Fruit fly (Drosophila melanogaster) whole organism, pupa: ENCODE measurements around the gene eIF4G1.

ENCODE experiments used
- CG10348 ChIP-seq: fragments of 200-800 bp; sonication (Bioruptor generic); IDR thresholded peaks from 2 replicates; pipeline ENCODE4 v1.3.6; 2022; ENCODE audit warnings: missing biosample characterization, missing genetic modification characterization
- CG13204 ChIP-seq: fragments of 200-800 bp; sonication (Bioruptor generic); optimal IDR thresholded peaks from 2 replicates; lab custom pipeline; 2018; ENCODE audit warnings: missing biosample characterization, mild to moderate bottlenecking, missing genetic modification characterization, moderate library complexity
- CG14655 ChIP-seq: fragments of 200-800 bp; sonication (Bioruptor generic); optimal IDR thresholded peaks from 3 replicates; lab custom pipeline; 2017; ENCODE audit warnings: mild to moderate bottlenecking, missing biosample characterization, missing genetic modification reagents, missing genetic modification characterization
- CG15710 ChIP-seq: fragments of 200-800 bp; sonication (Bioruptor generic); optimal IDR thresholded peaks from 2 replicates; lab custom pipeline; 2018; ENCODE audit warnings: missing biosample characterization, mild to moderate bottlenecking, missing genetic modification characterization, moderate library complexity
- CG17806 ChIP-seq: fragments of 200-800 bp; sonication (Bioruptor generic); optimal IDR thresholded peaks from 2 replicates; lab custom pipeline; 2018; ENCODE audit warnings: missing biosample characterization, mild to moderate bottlenecking, missing genetic modification characterization, moderate library complexity
- CG4496 ChIP-seq: fragments of 200-800 bp; sonication (Bioruptor generic); IDR thresholded peaks from 3 replicates; pipeline ENCODE4 v1.3.6; 2022; ENCODE audit warnings: missing biosample characterization, missing genetic modification characterization
- CG8301 ChIP-seq: fragments of 200-800 bp; sonication (Bioruptor generic); optimal IDR thresholded peaks from 2 replicates; lab custom pipeline; 2018; ENCODE audit warnings: missing biosample characterization, mild to moderate bottlenecking, missing genetic modification characterization
- CG9948 ChIP-seq: fragments of 200-800 bp; sonication (Bioruptor generic); optimal IDR thresholded peaks from 2 replicates; lab custom pipeline; 2018; ENCODE audit warnings: missing biosample characterization, mild to moderate bottlenecking, missing genetic modification characterization, moderate library complexity
- D1 ChIP-seq: fragments of 200-800 bp; sonication (Bioruptor generic); optimal IDR thresholded peaks from 2 replicates; lab custom pipeline; 2018; ENCODE audit warnings: missing biosample characterization, mild to moderate bottlenecking, missing genetic modification characterization, moderate library complexity
- Ets98B ChIP-seq: fragments of 200-800 bp; sonication (Bioruptor generic); IDR thresholded peaks from 2 replicates; pipeline ENCODE4 v1.3.6; 2022; ENCODE audit warnings: missing biosample characterization, missing genetic modification characterization
- Pif1A ChIP-seq: fragments of 200-800 bp; sonication (Bioruptor generic); optimal IDR thresholded peaks from 3 replicates; lab custom pipeline; 2016; ENCODE audit warnings: missing biosample characterization, missing genetic modification characterization
- Snoo ChIP-seq: fragments of 200-800 bp; sonication (Bioruptor generic); optimal IDR thresholded peaks from 3 replicates; lab custom pipeline; 2017; ENCODE audit warnings: missing biosample characterization, mild to moderate bottlenecking, missing genetic modification characterization, inconsistent platforms
- fd96Ca ChIP-seq: fragments of 200-800 bp; sonication (Bioruptor generic); IDR thresholded peaks from 3 replicates; pipeline ENCODE4 v1.3.6; 2022; ENCODE audit warnings: missing biosample characterization, missing genetic modification characterization
- gl ChIP-seq: fragments of 200-800 bp; sonication (Bioruptor generic); optimal IDR thresholded peaks from 2 replicates; lab custom pipeline; 2018; ENCODE audit warnings: missing biosample characterization, mild to moderate bottlenecking, missing genetic modification characterization
- rn ChIP-seq: fragments of 200-800 bp; sonication (Bioruptor generic); IDR thresholded peaks from 2 replicates; pipeline ENCODE4 v1.3.6; 2022; ENCODE audit warnings: missing biosample characterization, missing genetic modification characterization

eIF4G1 gene

DNA sequence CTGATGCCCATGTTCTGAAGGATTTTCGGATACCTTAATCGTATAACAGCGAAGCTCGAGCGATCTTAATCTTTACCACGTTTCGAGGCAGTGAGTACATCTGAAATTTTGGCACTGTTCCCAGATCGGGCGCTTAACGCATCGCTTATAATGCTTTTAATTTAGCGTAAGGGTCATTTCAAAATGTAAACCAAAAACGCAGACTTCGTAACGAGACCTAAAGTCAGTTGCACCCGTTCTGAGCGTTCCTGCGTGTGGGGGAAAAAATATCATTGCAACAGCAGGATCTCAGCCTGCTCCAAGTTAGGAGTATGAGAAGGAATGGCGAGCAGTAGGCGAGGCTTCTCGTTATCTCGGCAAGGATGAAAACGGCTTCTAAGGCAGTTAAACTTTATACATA, 62.6 kb downstream of the eIF4G1 start:
- TF ChIP-seq CG15710 (tag; lab: Kevin White, UChicago) (no peak), CG10348 (GFP tag; lab: Robert Waterston, UW) (no peak), Pif1A (no peak), CG4496 (no peak), rn (GFP tag; lab: Robert Waterston, UW) (no peak), gl (no peak), CG13204 (GFP tag; lab: Kevin White, UChicago) (no peak), CG14655 (GFP tag; lab: Kevin White, UChicago) (no peak), D1 (tag; lab: Kevin White, UChicago) (no peak), CG17806 (no peak), Ets98B (GFP tag; lab: Robert Waterston, UW) (no peak), CG8301 (tag; lab: Kevin White, UChicago) (no peak), CG9948 (tag; lab: Kevin White, UChicago) (no peak), fd96Ca (GFP tag; lab: Robert Waterston, UW) (no peak)

dm6 chr4:866437-867216, 63.9 kb downstream of the eIF4G1 start, which contains the start of gene Gyf:
TSS of gene Gyf (minus strand) at chr4:867025.
- TF ChIP-seq Snoo (peak; percentile 4), CG14655 (GFP tag; lab: Kevin White, UChicago) (no peak)
